Fruit fly (Drosophila melanogaster) whole organism, embryonic: ENCODE measurements around the gene CG17327.
A peak's percentile ranks its signal among the peaks of the same experiment; 100 is the strongest.

ENCODE experiments used
- Adf1 ChIP-seq: fragments of 200-800 bp; sonication (Bioruptor generic); IDR thresholded peaks from 2 replicates; pipeline ENCODE4 v1.3.6; 2022; ENCODE audit warnings: missing biosample characterization, missing genetic modification characterization
- Bgb ChIP-seq: fragments of 200-800 bp; sonication (Bioruptor generic); IDR thresholded peaks from 2 replicates; pipeline ENCODE4 v1.3.6; 2022; ENCODE audit warnings: missing biosample characterization, missing genetic modification characterization; ENCODE audit not compliant: partially characterized antibody
- Blimp-1 ChIP-seq: fragments of 200-800 bp; sonication (Bioruptor generic); optimal IDR thresholded peaks from 3 replicates; lab custom pipeline; 2018; ENCODE audit warnings: missing biosample characterization, missing genetic modification characterization, mild to moderate bottlenecking, moderate library complexity, missing genetic modification reagents
- CG10209 ChIP-seq: fragments of 200-800 bp; sonication (Bioruptor generic); optimal IDR thresholded peaks from 3 replicates; lab custom pipeline; 2017; ENCODE audit warnings: missing biosample characterization, mild to moderate bottlenecking, missing genetic modification characterization, missing genetic modification reagents
- CG10267 ChIP-seq: fragments of 200-800 bp; sonication (Bioruptor generic); optimal IDR thresholded peaks from 2 replicates; lab custom pipeline; 2018; ENCODE audit warnings: missing biosample characterization, mild to moderate bottlenecking, missing genetic modification characterization, moderate library complexity
- CG12071 ChIP-seq: fragments of 200-800 bp; sonication (Bioruptor generic); optimal IDR thresholded peaks from 3 replicates; lab custom pipeline; 2018; ENCODE audit warnings: missing biosample characterization, mild to moderate bottlenecking, missing genetic modification characterization
- CG12659 ChIP-seq: fragments of 200-800 bp; sonication (Bioruptor generic); optimal IDR thresholded peaks from 3 replicates; lab custom pipeline; 2017; ENCODE audit warnings: mild to moderate bottlenecking, missing biosample characterization, missing genetic modification reagents, missing genetic modification characterization
- CG15073 ChIP-seq: fragments of 200-800 bp; sonication (Bioruptor generic); optimal IDR thresholded peaks from 2 replicates; lab custom pipeline; 2016; ENCODE audit warnings: missing biosample characterization, missing genetic modification characterization
- CG16815 ChIP-seq: fragments of 200-800 bp; sonication (Bioruptor generic); optimal IDR thresholded peaks from 3 replicates; lab custom pipeline; 2017; ENCODE audit warnings: missing biosample characterization, mild to moderate bottlenecking, missing genetic modification characterization
- CG17612 ChIP-seq: fragments of 200-800 bp; sonication (Bioruptor generic); IDR thresholded peaks from 2 replicates; pipeline ENCODE4 v1.3.6; 2022; ENCODE audit warnings: missing biosample characterization, missing genetic modification characterization
- CG18476 ChIP-seq: fragments of 200-800 bp; sonication (Bioruptor generic); optimal IDR thresholded peaks from 2 replicates; lab custom pipeline; 2016; ENCODE audit warnings: missing biosample characterization, mild to moderate bottlenecking, missing genetic modification characterization
- CG3065 ChIP-seq: fragments of 200-800 bp; sonication (Bioruptor generic); optimal IDR thresholded peaks from 2 replicates; lab custom pipeline; 2016; ENCODE audit warnings: missing biosample characterization, missing genetic modification characterization
- CG32772 ChIP-seq: fragments of 200-800 bp; sonication (Bioruptor generic); IDR thresholded peaks from 2 replicates; pipeline ENCODE4 v1.3.6; 2022; ENCODE audit warnings: missing biosample characterization, missing genetic modification characterization
- CG34224 ChIP-seq: fragments of 200-800 bp; sonication (Bioruptor generic); IDR thresholded peaks from 3 replicates; pipeline ENCODE4 v1.3.6; 2022; ENCODE audit warnings: missing biosample characterization, missing genetic modification characterization; ENCODE audit not compliant: partially characterized antibody
- CG4424 ChIP-seq: fragments of 200-800 bp; sonication (Bioruptor generic); optimal IDR thresholded peaks from 3 replicates; lab custom pipeline; 2016; ENCODE audit warnings: missing biosample characterization, missing genetic modification characterization
- CG4854 ChIP-seq: fragments of 200-800 bp; sonication (Bioruptor generic); optimal IDR thresholded peaks from 2 replicates; lab custom pipeline; 2016; ENCODE audit warnings: missing biosample characterization, missing genetic modification characterization, inconsistent platforms
- CG5180 ChIP-seq: fragments of 200-800 bp; sonication (Bioruptor generic); optimal IDR thresholded peaks from 3 replicates; lab custom pipeline; 2017; ENCODE audit warnings: missing biosample characterization, missing genetic modification characterization, mild to moderate bottlenecking, moderate library complexity, missing genetic modification reagents
- CG8924 ChIP-seq: fragments of 200-800 bp; optimal IDR thresholded peaks from 3 replicates; lab custom pipeline; 2019; ENCODE audit warnings: missing biosample characterization, mild to moderate bottlenecking, missing genetic modification characterization, moderate library complexity
- CG9727 ChIP-seq: fragments of 200-800 bp; sonication (Bioruptor generic); optimal IDR thresholded peaks from 3 replicates; lab custom pipeline; 2017; ENCODE audit warnings: missing biosample characterization, mild to moderate bottlenecking, missing genetic modification characterization
- CG9876 ChIP-seq: fragments of 200-800 bp; sonication (Bioruptor generic); optimal IDR thresholded peaks from 2 replicates; lab custom pipeline; 2016; ENCODE audit warnings: missing biosample characterization, missing genetic modification characterization
- D ChIP-seq, 2 experiments: fragments of 200-800 bp in 1 of 2; fragments of >200 bp in 1 of 2; sonication (Bioruptor generic) in 1 of 2; optimal IDR thresholded peaks; 2 replicates in 1 of 2; 3 replicates in 1 of 2; lab custom pipeline; 2017; ENCODE audit warnings: mild to moderate bottlenecking in 1 of 2, missing biosample characterization in 1 of 2, missing genetic modification characterization in 1 of 2, missing genetic modification reagents in 1 of 2
- Dek ChIP-seq: fragments of 200-800 bp; sonication (Bioruptor generic); optimal IDR thresholded peaks from 3 replicates; lab custom pipeline; 2019; ENCODE audit warnings: missing biosample characterization, mild to moderate bottlenecking, missing genetic modification characterization, moderate library complexity
- Elba2 ChIP-seq: fragments of 200-800 bp; sonication (Bioruptor generic); optimal IDR thresholded peaks from 3 replicates; lab custom pipeline; 2016; ENCODE audit warnings: missing biosample characterization, missing genetic modification characterization
- GATAe ChIP-seq: fragments of 200-800 bp; sonication (Bioruptor generic); conservative IDR thresholded peaks from 2 replicates; pipeline ENCODE4 v1.3.6; 2022; ENCODE audit warnings: missing biosample characterization, missing genetic modification characterization
- HLH3B ChIP-seq: fragments of 200-800 bp; sonication (Bioruptor generic); IDR thresholded peaks from 2 replicates; pipeline ENCODE4 v1.3.6; 2022; ENCODE audit warnings: missing biosample characterization, missing genetic modification characterization
- HLHmδ ChIP-seq: fragments of 200-800 bp; sonication (Bioruptor generic); optimal IDR thresholded peaks from 2 replicates; lab custom pipeline; 2018; ENCODE audit warnings: missing biosample characterization, mild to moderate bottlenecking, missing genetic modification characterization, moderate library complexity
- Hsf ChIP-seq: fragments of 200-800 bp; sonication (Bioruptor generic); optimal IDR thresholded peaks from 3 replicates; lab custom pipeline; 2016; ENCODE audit warnings: missing biosample characterization, missing genetic modification characterization
- MESR4 ChIP-seq: fragments of 200-800 bp; sonication (Bioruptor generic); optimal IDR thresholded peaks from 2 replicates; lab custom pipeline; 2018; ENCODE audit warnings: missing biosample characterization, mild to moderate bottlenecking, missing genetic modification characterization, moderate library complexity
- Mrtf ChIP-seq: fragments of 200-800 bp; sonication (Bioruptor generic); IDR thresholded peaks from 3 replicates; pipeline ENCODE4 v1.3.6; 2022; ENCODE audit warnings: missing biosample characterization, missing genetic modification characterization
- NC2β ChIP-seq: fragments of 200-800 bp; sonication (Bioruptor generic); optimal IDR thresholded peaks from 2 replicates; lab custom pipeline; 2016; ENCODE audit warnings: missing biosample characterization, missing genetic modification characterization
- NFAT ChIP-seq: fragments of 200-800 bp; sonication (Bioruptor generic); IDR thresholded peaks from 2 replicates; pipeline ENCODE4 v1.3.6; 2022; ENCODE audit warnings: missing biosample characterization, missing genetic modification characterization
- Oli ChIP-seq: fragments of 200-800 bp; sonication (Bioruptor generic); optimal IDR thresholded peaks from 2 replicates; lab custom pipeline; 2018; ENCODE audit warnings: missing biosample characterization, mild to moderate bottlenecking, missing genetic modification characterization, moderate library complexity
- Poxn ChIP-seq: fragments of 200-800 bp; sonication (Bioruptor generic); IDR thresholded peaks from 2 replicates; pipeline ENCODE4 v1.3.6; 2022; ENCODE audit warnings: missing biosample characterization, missing genetic modification characterization
- Rx ChIP-seq: fragments of 200-800 bp; sonication (Bioruptor generic); IDR thresholded peaks from 2 replicates; pipeline ENCODE4 v1.3.6; 2022; ENCODE audit warnings: missing biosample characterization, missing genetic modification characterization
- Sry-δ ChIP-seq: fragments of 200-800 bp; sonication (Bioruptor generic); optimal IDR thresholded peaks from 2 replicates; lab custom pipeline; 2016; ENCODE audit warnings: missing biosample characterization, missing genetic modification characterization
- bab2 ChIP-seq: fragments of 200-800 bp; sonication (Bioruptor generic); optimal IDR thresholded peaks from 2 replicates; lab custom pipeline; 2016; ENCODE audit warnings: missing biosample characterization, missing genetic modification characterization
- bowl ChIP-seq: fragments of 200-800 bp; sonication (Bioruptor generic); IDR thresholded peaks from 2 replicates; pipeline ENCODE4 v1.3.6; 2022; ENCODE audit warnings: missing biosample characterization, missing genetic modification characterization
- danr ChIP-seq: fragments of 200-800 bp; sonication (Bioruptor generic); IDR thresholded peaks from 2 replicates; pipeline ENCODE4 v1.3.6; 2022; ENCODE audit warnings: missing biosample characterization, missing genetic modification characterization
- esg ChIP-seq: fragments of 200-800 bp; sonication (Bioruptor generic); conservative IDR thresholded peaks from 2 replicates; pipeline ENCODE4 v1.3.6; 2022; ENCODE audit warnings: missing biosample characterization, missing genetic modification characterization
- gcm2 ChIP-seq: fragments of 200-800 bp; sonication (Bioruptor generic); optimal IDR thresholded peaks from 2 replicates; lab custom pipeline; 2016; ENCODE audit warnings: missing biosample characterization, missing genetic modification characterization
- ham ChIP-seq: fragments of 200-800 bp; sonication (Bioruptor generic); IDR thresholded peaks from 2 replicates; pipeline ENCODE4 v1.3.6; 2022; ENCODE audit warnings: missing biosample characterization, missing genetic modification characterization
- nom ChIP-seq: fragments of 200-800 bp; sonication (Bioruptor generic); optimal IDR thresholded peaks from 2 replicates; lab custom pipeline; 2017; ENCODE audit warnings: missing biosample characterization, missing genetic modification characterization, mild to moderate bottlenecking, moderate library complexity, missing genetic modification reagents
- phol ChIP-seq: fragments of 200-800 bp; sonication (Bioruptor generic); optimal IDR thresholded peaks from 3 replicates; lab custom pipeline; 2018; ENCODE audit warnings: missing biosample characterization, mild to moderate bottlenecking, missing genetic modification characterization, moderate library complexity
- pum ChIP-seq: fragments of 200-800 bp; sonication (Bioruptor generic); optimal IDR thresholded peaks from 2 replicates; lab custom pipeline; 2016; ENCODE audit warnings: missing biosample characterization, missing genetic modification characterization
- run ChIP-seq: fragments of 200-800 bp; sonication (Bioruptor generic); optimal IDR thresholded peaks from 3 replicates; lab custom pipeline; 2018; ENCODE audit warnings: missing biosample characterization, mild to moderate bottlenecking, missing genetic modification characterization
- sd ChIP-seq: fragments of 200-800 bp; sonication (Bioruptor generic); optimal IDR thresholded peaks from 3 replicates; lab custom pipeline; 2018; ENCODE audit warnings: missing biosample characterization, mild to moderate bottlenecking, missing genetic modification characterization, moderate library complexity
- sens-2 ChIP-seq: fragments of 200-800 bp; sonication (Bioruptor generic); IDR thresholded peaks from 2 replicates; pipeline ENCODE4 v1.3.6; 2022; ENCODE audit warnings: missing biosample characterization, missing genetic modification characterization
- tup ChIP-seq: fragments of 200-800 bp; sonication (Bioruptor generic); optimal IDR thresholded peaks from 2 replicates; lab custom pipeline; 2016; ENCODE audit warnings: missing biosample characterization, mild to moderate bottlenecking, missing genetic modification characterization, moderate library complexity
- twi ChIP-seq: fragments of 200-800 bp; optimal IDR thresholded peaks from 2 replicates; lab custom pipeline; 2019; ENCODE audit warnings: missing biosample characterization, mild to moderate bottlenecking, missing genetic modification characterization, moderate library complexity
- yki ChIP-seq: fragments of >200 bp; optimal IDR thresholded peaks from 3 replicates; lab custom pipeline; 2018

Gene CG17327

dm6 chr3R:13012351-13012750 lies 14.8 kb upstream of the CG17327 start (continued):
- TF ChIP-seq Poxn (GFP tag; lab: Robert Waterston, UW), result no peak
- TF ChIP-seq Hsf (GFP tag; lab: Kevin White, UChicago), result peak; percentile 44
- TF ChIP-seq CG9876 (GFP tag; lab: Kevin White, UChicago), result peak; percentile 32
- TF ChIP-seq Mrtf (GFP tag; lab: Robert Waterston, UW), result 0 out of 3 replicates have a peak, but pooled peaks have one; percentile 23
- 0 out of 2 replicates have a peak, but pooled peaks have one; percentile 17 for TF ChIP-seq Bgb (GFP tag; lab: Robert Waterston, UW)
- peak; percentile 25 for TF ChIP-seq CG4854 (GFP tag; lab: Kevin White, UChicago)
- TF ChIP-seq CG10209, result peak; percentile 54
- peak; percentile 44 for TF ChIP-seq CG9727 (GFP tag; lab: Kevin White, UChicago)
- TF ChIP-seq CG10267 (tag; lab: Kevin White, UChicago), result no peak
- TF ChIP-seq bowl (GFP tag; lab: Robert Waterston, UW), result peak; percentile 51; the same call in 1 of the 2 replicates
- TF ChIP-seq danr (GFP tag; lab: Robert Waterston, UW), result no peak
- TF ChIP-seq Blimp-1 (GFP tag; lab: Kevin White, UChicago), result peak; percentile 1
- TF ChIP-seq yki (lab: Kevin White, UChicago), result no peak
- TF ChIP-seq CG18476 (GFP tag; lab: Kevin White, UChicago), result no peak
- TF ChIP-seq CG15073 (GFP tag; lab: Kevin White, UChicago), result no peak
- no peak for TF ChIP-seq GATAe
- no peak for TF ChIP-seq CG12071
- TF ChIP-seq, all 482 proteins: peak for 306

DNA sequence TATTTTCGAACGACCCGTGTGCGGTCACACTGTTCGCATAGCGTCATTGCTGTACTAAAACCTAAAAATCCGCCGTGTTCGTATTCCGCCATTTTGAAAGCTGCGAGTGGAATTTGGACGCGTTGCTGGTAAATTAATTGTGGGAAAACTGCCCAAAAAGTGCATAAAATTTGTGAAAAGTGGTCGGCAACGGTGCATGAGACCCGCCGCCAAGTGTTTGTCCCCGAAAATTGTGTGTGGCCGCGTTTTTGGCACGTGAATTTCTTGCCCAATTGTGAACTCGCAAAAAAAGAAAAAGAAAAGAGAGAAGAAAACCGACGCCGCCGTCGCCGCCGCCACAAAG lies 14.1 kb upstream of the CG17327 start, which contains the start of gene CtBP:
Gene CtBP, plus strand, starts transcription at position 29 of the 343 bp plus-strand sequence.
- TF ChIP-seq CG34224 (GFP tag; lab: Robert Waterston, UW) (no peak), pum (GFP tag; lab: Kevin White, UChicago) (no peak), CG8924 (no peak), gcm2 (GFP tag; lab: Kevin White, UChicago) (no peak), CG16815 (GFP tag; lab: Kevin White, UChicago) (no peak), sens-2 (no peak), Rx (no peak), sd (peak; percentile 88), Dek (tag; lab: Kevin White, UChicago) (no peak), esg (GFP tag; lab: Robert Waterston, UW) (no peak), D (optimal IDR thresholded peaks at IDR 0.05; lab: Kevin White, UChicago) (no peak), D (GFP tag; optimal IDR thresholded peaks at IDR 0.05; lab: Kevin White, UChicago) (no peak), nom (GFP tag; lab: Kevin White, UChicago) (peak; percentile 63), Elba2 (GFP tag; lab: Kevin White, UChicago) (peak; percentile 4), twi (tag; lab: Kevin White, UChicago) (no peak), Hsf (GFP tag; lab: Kevin White, UChicago) (no peak), ham (GFP tag; lab: Robert Waterston, UW) (no peak), CG32772 (GFP tag; lab: Robert Waterston, UW) (no peak), CG4854 (GFP tag; lab: Kevin White, UChicago) (no peak), CG4424 (GFP tag; lab: Kevin White, UChicago) (no peak), CG5180 (GFP tag; lab: Kevin White, UChicago) (no peak), NFAT (0 out of 2 replicates have a peak, but pooled peaks have one; percentile 33), Sry-δ (GFP tag; lab: Kevin White, UChicago) (no peak), CG3065 (GFP tag; lab: Kevin White, UChicago) (no peak), HLH3B (GFP tag; lab: Robert Waterston, UW) (no peak), Adf1 (GFP tag; lab: Robert Waterston, UW) (peak; percentile 23; the same call in 1 of the 2 replicates), MESR4 (GFP tag; lab: Kevin White, UChicago) (peak; percentile 58), Oli (no peak), CG12659 (GFP tag; lab: Kevin White, UChicago) (peak; percentile 55), phol (tag; lab: Kevin White, UChicago) (peak; percentile 96), NC2β (GFP tag; lab: Kevin White, UChicago) (no peak), run (no peak), tup (GFP tag; lab: Kevin White, UChicago) (no peak), bab2 (GFP tag; lab: Kevin White, UChicago) (no peak), CG17612 (GFP tag; lab: Robert Waterston, UW) (no peak), HLHmδ (GFP tag; lab: Kevin White, UChicago) (peak; percentile 47)
